Fruit fly (Drosophila melanogaster): ENCODE measurements around the gene CG13398.

The CG13398 gene

dm6 chr2L:8416350-8417046, 1.4 kb upstream of the CG13398 start (continued):
- TF ChIP-seq CG4282 (GFP tag; optimal IDR thresholded peaks at IDR 0.05) (no peak), pzg (GFP tag; optimal IDR thresholded peaks at IDR 0.05) (peak; percentile 11), pan (optimal IDR thresholded peaks at IDR 0.05) (no peak), pan (GFP tag; optimal IDR thresholded peaks at IDR 0.05 in 1 of 2, IDR thresholded peaks at IDR 0.05 in 1 of 2) (peak in 1 of 2 experiments; percentile 25), stwl (tag; optimal IDR thresholded peaks at IDR 0.05) (peak; percentile 6), D (optimal IDR thresholded peaks at IDR 0.05) (peak; percentile 99), D (GFP tag; optimal IDR thresholded peaks at IDR 0.05) (peak; percentile 23), Sry-δ (GFP tag; optimal IDR thresholded peaks at IDR 0.05) (no peak), CG10543 (GFP tag; optimal IDR thresholded peaks at IDR 0.05) (peak; percentile 26), mam (GFP tag; optimal IDR thresholded peaks at IDR 0.05) (no peak), nerfin-1 (tag; optimal IDR thresholded peaks at IDR 0.05) (peak; percentile 2), CG2202 (tag; optimal IDR thresholded peaks at IDR 0.05) (no peak), CG10209 (GFP tag; optimal IDR thresholded peaks at IDR 0.05) (peak; percentile 51), CrebB (tag; optimal IDR thresholded peaks at IDR 0.05) (peak; percentile 35), CG11695 (GFP tag; IDR thresholded peaks at IDR 0.05) (no peak), z (GFP tag; IDR thresholded peaks at IDR 0.05) (peak; percentile 70; the same call in 2 of the 3 replicates), zfh2 (GFP tag; optimal IDR thresholded peaks at IDR 0.05) (peak; percentile 2), dpn (GFP tag; optimal IDR thresholded peaks at IDR 0.05) (peak in 1 of 2 experiments; percentile 1), CG13624 (GFP tag; optimal IDR thresholded peaks at IDR 0.05) (peak; percentile 79), gfzf (GFP tag; optimal IDR thresholded peaks at IDR 0.05) (no peak), Atf-2 (GFP tag; optimal IDR thresholded peaks at IDR 0.05) (no peak), Atf3 (GFP tag; optimal IDR thresholded peaks at IDR 0.05) (no peak), chm (GFP tag; IDR thresholded peaks at IDR 0.05) (peak; percentile 47), tll (GFP tag; optimal IDR thresholded peaks at IDR 0.05) (peak in 1 of 2 experiments; percentile 99), CG13123 (GFP tag; optimal IDR thresholded peaks at IDR 0.05) (no peak), lbe (GFP tag; optimal IDR thresholded peaks at IDR 0.05) (peak; percentile 55), row (GFP tag; IDR thresholded peaks at IDR 0.05) (peak; percentile 44; the same call in 2 of the 3 replicates), lola (GFP tag; optimal IDR thresholded peaks at IDR 0.05) (no peak), CG1602 (GFP tag; optimal IDR thresholded peaks at IDR 0.05) (no peak), grau (tag; optimal IDR thresholded peaks at IDR 0.05) (peak; percentile 94), E2f2 (GFP tag; IDR thresholded peaks at IDR 0.05) (peak; percentile 67), CG9727 (GFP tag; optimal IDR thresholded peaks at IDR 0.05) (peak; percentile 22), corto (GFP tag; optimal IDR thresholded peaks at IDR 0.05) (peak; percentile 21), B-H2 (GFP tag; optimal IDR thresholded peaks at IDR 0.05) (no peak), CG13296 (GFP tag; optimal IDR thresholded peaks at IDR 0.05) (no peak), Jarid2 (GFP tag; optimal IDR thresholded peaks at IDR 0.05) (no peak), Myb (GFP tag; optimal IDR thresholded peaks at IDR 0.05) (no peak), Hsf (GFP tag; optimal IDR thresholded peaks at IDR 0.05) (peak; percentile 1), chn (GFP tag; optimal IDR thresholded peaks at IDR 0.05) (peak; percentile 42), CG1024 (GFP tag; IDR thresholded peaks at IDR 0.05) (0 out of 2 replicates have a peak, but pooled peaks have one; percentile 11), CG10431 (GFP tag; optimal IDR thresholded peaks at IDR 0.05) (no peak), CG11560 (tag; IDR thresholded peaks at IDR 0.05) (no peak), ci (GFP tag; IDR thresholded peaks at IDR 0.05) (peak; percentile 29; the same call in 1 of the 3 replicates), Xbp1 (GFP tag; optimal IDR thresholded peaks at IDR 0.05) (peak; percentile 3), HLHmδ (GFP tag; optimal IDR thresholded peaks at IDR 0.05) (peak; percentile 58), otp (GFP tag; IDR thresholded peaks at IDR 0.05) (peak; percentile 36; the same call in 1 of the 3 replicates), tin (GFP tag; optimal IDR thresholded peaks at IDR 0.05) (peak; percentile 5), CG2889 (GFP tag; IDR thresholded peaks at IDR 0.05) (peak; percentile 78), CG18599 (GFP tag; optimal IDR thresholded peaks at IDR 0.05) (peak; percentile 26), rib (GFP tag; IDR thresholded peaks at IDR 0.05) (0 out of 2 replicates have a peak, but pooled peaks have one; percentile 12)

All from whole organism, embryonic.